Fruit fly (Drosophila melanogaster): ENCODE measurements around the gene grp.

Gene grp

dm6 chr2L:16656692-16657109 lies 23.2 kb upstream of the grp start (continued):
- TF ChIP-seq Kr (GFP tag; optimal IDR thresholded peaks at IDR 0.05): no peak
- no peak for TF ChIP-seq Vsx1 (GFP tag; optimal IDR thresholded peaks at IDR 0.05)
- TF ChIP-seq Atf3 (GFP tag; optimal IDR thresholded peaks at IDR 0.05): no peak
- TF ChIP-seq mld (GFP tag; IDR thresholded peaks at IDR 0.05; ENCODE audit: partially characterized antibody): no peak
- peak; percentile 49 for TF ChIP-seq CG1233 (GFP tag; optimal IDR thresholded peaks at IDR 0.05)
- TF ChIP-seq Taf1 (GFP tag; IDR thresholded peaks at IDR 0.05): peak; percentile 51; the same call in 1 of the 2 replicates
- TF ChIP-seq Asciz (GFP tag; optimal IDR thresholded peaks at IDR 0.05): peak; percentile 12
- TF ChIP-seq CG32532 (GFP tag; IDR thresholded peaks at IDR 0.05): peak; percentile 74
- no peak for TF ChIP-seq Stat92E (GFP tag; optimal IDR thresholded peaks at IDR 0.05)
- no peak for TF ChIP-seq CG6854 (GFP tag; optimal IDR thresholded peaks at IDR 0.05)
- peak; percentile 66 for TF ChIP-seq CG12659 (GFP tag; optimal IDR thresholded peaks at IDR 0.05)
- TF ChIP-seq Pdp1 (GFP tag; optimal IDR thresholded peaks at IDR 0.05): peak; percentile 27 to 50
- TF ChIP-seq CG7271 (tag; optimal IDR thresholded peaks at IDR 0.05): peak; percentile 32
- TF ChIP-seq CG8924 (tag; optimal IDR thresholded peaks at IDR 0.05): peak; percentile 77
- TF ChIP-seq Dref (GFP tag; IDR thresholded peaks at IDR 0.05): peak; percentile 35; the same call in 1 of the 2 replicates
- no peak for TF ChIP-seq z (GFP tag; IDR thresholded peaks at IDR 0.05)
- TF ChIP-seq TFAM (GFP tag; optimal IDR thresholded peaks at IDR 0.05): no peak
- no peak for TF ChIP-seq ERR (GFP tag; optimal IDR thresholded peaks at IDR 0.05)
- peak; percentile 76; the same call in 2 of the 3 replicates for TF ChIP-seq H15 (GFP tag; IDR thresholded peaks at IDR 0.05)
- no peak for TF ChIP-seq CG11398 (GFP tag; optimal IDR thresholded peaks at IDR 0.05)
- peak; percentile 7 for TF ChIP-seq Usf (GFP tag; optimal IDR thresholded peaks at IDR 0.05)
- peak; percentile 87 for TF ChIP-seq CG12391 (tag; optimal IDR thresholded peaks at IDR 0.05)
- TF ChIP-seq CG4707 (GFP tag; optimal IDR thresholded peaks at IDR 0.05): no peak
- peak; percentile 76 for TF ChIP-seq CG30403 (GFP tag; optimal IDR thresholded peaks at IDR 0.05)
- TF ChIP-seq CG31365 (tag; optimal IDR thresholded peaks at IDR 0.05): no peak
- TF ChIP-seq CG10565 (GFP tag; optimal IDR thresholded peaks at IDR 0.05): peak; percentile 6
- TF ChIP-seq CG12104 (GFP tag; optimal IDR thresholded peaks at IDR 0.05): peak; percentile 7
- no peak for TF ChIP-seq odd (GFP tag; optimal IDR thresholded peaks at IDR 0.05)
- peak; percentile 51 for TF ChIP-seq CG10979 (tag; optimal IDR thresholded peaks at IDR 0.05)
- peak; percentile 78 for TF ChIP-seq CG14667 (GFP tag; IDR thresholded peaks at IDR 0.05)
- no peak for TF ChIP-seq Lpt (GFP tag; optimal IDR thresholded peaks at IDR 0.05)
- TF ChIP-seq dm (GFP tag; optimal IDR thresholded peaks at IDR 0.05): peak; percentile 9
- peak; percentile 74 for TF ChIP-seq al (GFP tag; IDR thresholded peaks at IDR 0.05)
- TF ChIP-seq CG3847 (GFP tag; IDR thresholded peaks at IDR 0.05): peak; percentile 58
- TF ChIP-seq Ssrp (tag; optimal IDR thresholded peaks at IDR 0.05): peak; percentile 73
- TF ChIP-seq jumu (GFP tag; optimal IDR thresholded peaks at IDR 0.05): peak; percentile 43
- no peak for TF ChIP-seq cad (GFP tag; optimal IDR thresholded peaks at IDR 0.05)
- no peak for TF ChIP-seq CG13123 (GFP tag; optimal IDR thresholded peaks at IDR 0.05)
- TF ChIP-seq Poxn (GFP tag; IDR thresholded peaks at IDR 0.05): no peak
- TF ChIP-seq CG7839 (tag; optimal IDR thresholded peaks at IDR 0.05): peak; percentile 74
- no peak for TF ChIP-seq CG6813 (GFP tag; optimal IDR thresholded peaks at IDR 0.05)
- TF ChIP-seq nom (GFP tag; optimal IDR thresholded peaks at IDR 0.05): no peak
- no peak for TF ChIP-seq p53 (GFP tag; optimal IDR thresholded peaks at IDR 0.05)
- no peak for TF ChIP-seq CTCF (GFP tag; optimal IDR thresholded peaks at IDR 0.05)
- TF ChIP-seq CG1647 (GFP tag; optimal IDR thresholded peaks at IDR 0.05): peak; percentile 34
- 0 out of 2 replicates have a peak, but pooled peaks have one; percentile 15 for TF ChIP-seq dati (GFP tag; IDR thresholded peaks at IDR 0.05)
- peak; percentile 7 for TF ChIP-seq CG12299 (tag; optimal IDR thresholded peaks at IDR 0.05)
- peak; percentile 70 for TF ChIP-seq CG12155 (GFP tag; optimal IDR thresholded peaks at IDR 0.05)
- TF ChIP-seq bbx (GFP tag; IDR thresholded peaks at IDR 0.05; ENCODE audit: partially characterized antibody): no peak
- TF ChIP-seq ac (GFP tag; optimal IDR thresholded peaks at IDR 0.05): no peak
- TF ChIP-seq Sry-β (GFP tag; optimal IDR thresholded peaks at IDR 0.05): peak; percentile 92
